Fruit fly (Drosophila melanogaster) whole organism, wandering third instar larva: ENCODE results near the gene CG31199.

Experiments used
- Abd-B ChIP-seq: fragments of >200 bp; optimal IDR thresholded peaks from 2 replicates; lab custom pipeline; 2017; ENCODE audit warnings: missing biosample characterization, missing genetic modification characterization
- CG32264 ChIP-seq: fragments of 200-800 bp; sonication (Bioruptor generic); optimal IDR thresholded peaks from 2 replicates; lab custom pipeline; 2016; ENCODE audit warnings: missing biosample characterization, missing genetic modification characterization
- CG9705 ChIP-seq: fragments of 200-800 bp; sonication (Bioruptor generic); optimal IDR thresholded peaks from 2 replicates; lab custom pipeline; 2018; ENCODE audit warnings: missing biosample characterization, mild to moderate bottlenecking, missing genetic modification characterization
- CrebA ChIP-seq: fragments of 200-800 bp; sonication (Bioruptor generic); optimal IDR thresholded peaks from 2 replicates; lab custom pipeline; 2016; ENCODE audit warnings: missing biosample characterization, mild to moderate bottlenecking, missing genetic modification characterization, borderline replicate concordance
- Dfd ChIP-seq: fragments of >200 bp; optimal IDR thresholded peaks from 2 replicates; lab custom pipeline; 2017; ENCODE audit warnings: missing biosample characterization, missing genetic modification characterization
- Dif ChIP-seq: fragments of 200-275, 200-300 bp; sonication (Bioruptor generic); optimal IDR thresholded peaks from 2 replicates; lab custom pipeline; 2018; ENCODE audit warnings: missing biosample characterization, missing genetic modification characterization; ENCODE audit not compliant: partially characterized antibody
- GATAd ChIP-seq: sonication (Bioruptor generic); optimal IDR thresholded peaks from 2 replicates; lab custom pipeline; 2016; ENCODE audit warnings: missing biosample characterization, missing genetic modification characterization
- HLH106 ChIP-seq: fragments of 200-800 bp; optimal IDR thresholded peaks from 3 replicates; lab custom pipeline; 2019; ENCODE audit warnings: missing biosample characterization, mild to moderate bottlenecking, missing genetic modification characterization, moderate library complexity
- Hnf4 ChIP-seq: fragments of 200-800 bp; sonication (Bioruptor generic); optimal IDR thresholded peaks from 2 replicates; lab custom pipeline; 2016; ENCODE audit warnings: missing biosample characterization, mild to moderate bottlenecking, missing genetic modification characterization
- Hr78 ChIP-seq: fragments of >200 bp; optimal IDR thresholded peaks from 2 replicates; lab custom pipeline; 2017; ENCODE audit warnings: missing biosample characterization, missing genetic modification characterization
- Hr83 ChIP-seq: fragments of 200-300 bp; sonication (Bioruptor generic); optimal IDR thresholded peaks from 2 replicates; lab custom pipeline; 2016; ENCODE audit warnings: missing biosample characterization, mild to moderate bottlenecking, missing genetic modification characterization, moderate library complexity; ENCODE audit not compliant: poor library complexity, severe bottlenecking
- Jra ChIP-seq: sonication (Bioruptor generic); optimal IDR thresholded peaks from 2 replicates; lab custom pipeline; 2016; ENCODE audit warnings: missing biosample characterization, missing genetic modification characterization
- Mio ChIP-seq: sonication (Bioruptor generic); optimal IDR thresholded peaks from 2 replicates; lab custom pipeline; 2016; ENCODE audit warnings: missing biosample characterization, missing genetic modification characterization
- Myc ChIP-seq: fragments of >200 bp; optimal IDR thresholded peaks from 2 replicates; lab custom pipeline; 2017
- N ChIP-seq: fragments of >200 bp; optimal IDR thresholded peaks from 2 replicates; lab custom pipeline; 2018; ENCODE audit warnings: missing biosample characterization, missing external identifiers, missing genetic modification characterization
- OdsH ChIP-seq: fragments of 200-800 bp; sonication (Bioruptor generic); optimal IDR thresholded peaks from 2 replicates; lab custom pipeline; 2016; ENCODE audit warnings: missing biosample characterization, mild to moderate bottlenecking, missing genetic modification characterization
- Rel ChIP-seq, 2 experiments: fragments of 200-800 bp; sonication (Bioruptor generic) in 1 of 2; optimal IDR thresholded peaks; 2 replicates in 1 of 2; 3 replicates in 1 of 2; lab custom pipeline; 2016 to 2019; ENCODE audit warnings: mild to moderate bottlenecking in 2 of 2, missing biosample characterization in 2 of 2, missing genetic modification characterization in 2 of 2, moderate library complexity in 1 of 2
- Sp1 ChIP-seq: fragments of 200-800 bp; sonication (Bioruptor generic); optimal IDR thresholded peaks from 3 replicates; lab custom pipeline; 2019; ENCODE audit warnings: missing biosample characterization, mild to moderate bottlenecking, missing genetic modification characterization, moderate library complexity
- Vsx2 ChIP-seq: fragments of 200-300, 225-300 bp; sonication (Bioruptor generic); optimal IDR thresholded peaks from 2 replicates; lab custom pipeline; 2018; ENCODE audit warnings: missing biosample characterization, missing genetic modification characterization; ENCODE audit not compliant: partially characterized antibody
- br ChIP-seq: fragments of 200-800 bp; sonication (Bioruptor generic); optimal IDR thresholded peaks from 2 replicates; lab custom pipeline; 2016; ENCODE audit warnings: missing biosample characterization, missing genetic modification characterization
- brk ChIP-seq: fragments of 200-800 bp; sonication (Bioruptor generic); optimal IDR thresholded peaks from 2 replicates; lab custom pipeline; 2016; ENCODE audit warnings: missing biosample characterization, mild to moderate bottlenecking, missing genetic modification characterization
- dl ChIP-seq, 2 experiments: fragments of 175-275, 200-275 bp in 1 of 2; fragments of 200-275 bp in 1 of 2; sonication (Bioruptor generic); optimal IDR thresholded peaks; lab custom pipeline; 2018; ENCODE audit warnings: mild to moderate bottlenecking in 2 of 2, missing biosample characterization in 2 of 2, missing genetic modification characterization in 2 of 2, moderate library complexity in 2 of 2; ENCODE audit not compliant: partially characterized antibody in 2 of 2, insufficient read depth in 1 of 2
- dmrt93B ChIP-seq: fragments of 200-800 bp; sonication (Bioruptor generic); optimal IDR thresholded peaks from 2 replicates; lab custom pipeline; 2018; ENCODE audit warnings: missing biosample characterization, mild to moderate bottlenecking, missing genetic modification characterization
- dsf ChIP-seq: sonication (Bioruptor generic); optimal IDR thresholded peaks from 2 replicates; lab custom pipeline; 2016; ENCODE audit warnings: missing biosample characterization, missing genetic modification characterization, borderline replicate concordance
- ey ChIP-seq: fragments of 200-800 bp; sonication (Bioruptor generic); optimal IDR thresholded peaks from 2 replicates; lab custom pipeline; 2016; ENCODE audit warnings: missing biosample characterization, missing genetic modification characterization
- foxo ChIP-seq, 2 experiments: fragments of 200-800 bp; sonication (Bioruptor generic); optimal IDR thresholded peaks; 2 replicates in 1 of 2; 3 replicates in 1 of 2; lab custom pipeline; 2016 to 2017; ENCODE audit warnings: missing biosample characterization in 2 of 2, missing genetic modification characterization in 2 of 2
- fru ChIP-seq: fragments of 200-800 bp; sonication (Bioruptor generic); optimal IDR thresholded peaks from 3 replicates; lab custom pipeline; 2016; ENCODE audit warnings: missing biosample characterization, mild to moderate bottlenecking, missing genetic modification characterization
- h ChIP-seq: fragments of 200-800 bp; sonication (Bioruptor generic); optimal IDR thresholded peaks from 3 replicates; lab custom pipeline; 2016; ENCODE audit warnings: missing biosample characterization, mild to moderate bottlenecking, missing genetic modification characterization
- jim ChIP-seq: fragments of 175-275, 200-325 bp; sonication (Bioruptor generic); optimal IDR thresholded peaks from 2 replicates; lab custom pipeline; 2016; ENCODE audit warnings: missing biosample characterization, mild to moderate bottlenecking, missing genetic modification characterization
- lola ChIP-seq: fragments of >200 bp; optimal IDR thresholded peaks from 2 replicates; lab custom pipeline; 2017; ENCODE audit warnings: missing biosample characterization, missing genetic modification characterization
- pan ChIP-seq: fragments of >200 bp; optimal IDR thresholded peaks from 2 replicates; lab custom pipeline; 2017
- psq ChIP-seq: fragments of 200-800 bp; sonication (Bioruptor generic); optimal IDR thresholded peaks from 3 replicates; lab custom pipeline; 2017; ENCODE audit warnings: missing biosample characterization, mild to moderate bottlenecking, missing genetic modification characterization, moderate library complexity
- rgr ChIP-seq: fragments of 200-800 bp; sonication (Bioruptor generic); optimal IDR thresholded peaks from 3 replicates; lab custom pipeline; 2016; ENCODE audit warnings: missing biosample characterization, mild to moderate bottlenecking, missing genetic modification characterization
- sage ChIP-seq: fragments of 200-800 bp; sonication (Bioruptor generic); optimal IDR thresholded peaks from 2 replicates; lab custom pipeline; 2016; ENCODE audit warnings: missing biosample characterization, mild to moderate bottlenecking, missing genetic modification characterization
- sv ChIP-seq: fragments of 200-800 bp; sonication (Bioruptor generic); optimal IDR thresholded peaks from 3 replicates; lab custom pipeline; 2016; ENCODE audit warnings: missing biosample characterization, missing genetic modification characterization
- tai ChIP-seq: sonication (Bioruptor generic); optimal IDR thresholded peaks from 2 replicates; lab custom pipeline; 2016; ENCODE audit warnings: missing biosample characterization, missing genetic modification characterization
- usp ChIP-seq: fragments of >200 bp; optimal IDR thresholded peaks from 2 replicates; lab custom pipeline; 2017; ENCODE audit warnings: missing biosample characterization, missing genetic modification characterization
- woc ChIP-seq: sonication (Bioruptor generic); optimal IDR thresholded peaks from 2 replicates; lab custom pipeline; 2016; ENCODE audit warnings: missing biosample characterization, mild to moderate bottlenecking, missing genetic modification characterization

Gene CG31199

DNA sequence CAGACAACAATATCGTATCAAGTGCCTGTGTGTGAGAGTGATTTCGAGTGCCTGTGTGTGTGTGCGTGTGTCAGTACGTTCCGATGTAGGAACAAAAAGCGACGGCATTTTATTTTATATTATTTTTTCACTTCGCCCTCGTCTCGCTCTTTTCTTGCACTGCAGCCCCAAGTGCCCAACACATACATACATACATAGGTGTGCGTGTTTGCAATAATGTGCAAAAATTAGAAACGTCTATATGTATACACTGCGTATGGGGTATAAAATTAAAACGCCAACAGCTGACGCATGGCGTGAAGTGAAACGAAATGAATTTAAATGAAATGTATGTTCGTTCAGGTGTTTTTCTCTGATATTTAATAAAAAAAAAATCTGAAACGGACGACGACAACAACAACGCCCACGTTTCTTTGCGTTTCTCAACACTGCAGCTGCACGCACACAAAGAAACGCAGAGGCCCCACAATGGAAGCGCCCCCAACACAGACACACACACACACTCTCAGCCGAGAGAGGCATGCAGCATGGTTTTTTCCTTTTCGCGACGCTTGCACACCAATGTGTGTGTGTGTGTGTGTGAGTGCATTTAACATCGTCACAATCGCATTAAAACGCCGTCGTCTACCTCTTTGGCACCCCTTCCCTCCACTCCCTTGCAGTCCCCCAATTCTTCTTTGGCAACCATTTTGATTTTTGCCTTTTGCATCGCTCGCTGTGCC, 40.2 kb upstream of the CG31199 start:
- TF ChIP-seq Mio, result no peak
- peak; percentile 52 for TF ChIP-seq br
- peak; percentile 93 for TF ChIP-seq psq (GFP tag; lab: Kevin White, UChicago)
- TF ChIP-seq sage (GFP tag; lab: Kevin White, UChicago), result peak; percentile 43
- TF ChIP-seq Hr83 (GFP tag; lab: Kevin White, UChicago), result peak; percentile 81
- no peak for TF ChIP-seq Myc
- peak; percentile 56 for TF ChIP-seq Hnf4 (GFP tag; lab: Kevin White, UChicago)
- no peak for TF ChIP-seq Dfd (GFP tag; lab: Kevin White, UChicago)
- peak; percentile 27 for TF ChIP-seq GATAd (GFP tag; lab: Kevin White, UChicago)
- no peak for TF ChIP-seq dmrt93B (GFP tag; lab: Kevin White, UChicago)
- TF ChIP-seq sv, result no peak
- TF ChIP-seq Jra (GFP tag; lab: Kevin White, UChicago), result peak; percentile 44
- peak; percentile 5 to 73 for TF ChIP-seq foxo (GFP tag; optimal IDR thresholded peaks at IDR 0.05; lab: Kevin White, UChicago)
- TF ChIP-seq pan (lab: Kevin White, UChicago), result no peak
- peak; percentile 15 for TF ChIP-seq Vsx2 (GFP tag; lab: Kevin White, UChicago)
- no peak for TF ChIP-seq usp (GFP tag; lab: Kevin White, UChicago)
- peak; percentile 65 for TF ChIP-seq fru (GFP tag; lab: Kevin White, UChicago)
- TF ChIP-seq brk, result no peak
- TF ChIP-seq CG9705 (GFP tag; lab: Kevin White, UChicago), result no peak
- TF ChIP-seq Sp1 (GFP tag; lab: Kevin White, UChicago), result peak; percentile 52
- peak in 1 of 2 experiments; percentile 35 for TF ChIP-seq dl (GFP tag; optimal IDR thresholded peaks at IDR 0.05; lab: Kevin White, UChicago; ENCODE audit: insufficient read depth in 1 of 2, partially characterized antibody in 2 of 2)
- TF ChIP-seq HLH106 (tag; lab: Kevin White, UChicago), result no peak
- TF ChIP-seq ey (GFP tag; lab: Kevin White, UChicago), result peak; percentile 32
- peak; percentile 68 for TF ChIP-seq Dif (GFP tag; lab: Kevin White, UChicago)
- peak; percentile 8 for TF ChIP-seq woc (GFP tag; lab: Kevin White, UChicago)
- TF ChIP-seq rgr (GFP tag; lab: Kevin White, UChicago), result peak; percentile 65
- peak; percentile 24 for TF ChIP-seq Rel (GFP tag; optimal IDR thresholded peaks at IDR 0.05; lab: Kevin White, UChicago)
- peak; percentile 72 for TF ChIP-seq Rel (tag; optimal IDR thresholded peaks at IDR 0.05; lab: Kevin White, UChicago)
- TF ChIP-seq lola (GFP tag; lab: Kevin White, UChicago), result no peak
- peak; percentile 65 for TF ChIP-seq Hr78 (GFP tag; lab: Kevin White, UChicago)
- TF ChIP-seq dsf (GFP tag; lab: Kevin White, UChicago), result no peak
- TF ChIP-seq CrebA (GFP tag; lab: Kevin White, UChicago), result peak; percentile 77
- peak; percentile 27 for TF ChIP-seq CG32264 (GFP tag; lab: Kevin White, UChicago)
- peak; percentile 67 for TF ChIP-seq h (GFP tag; lab: Kevin White, UChicago)
- peak; percentile 86 for TF ChIP-seq N (GFP tag; lab: Kevin White, UChicago)
- peak; percentile 53 for TF ChIP-seq OdsH
- peak; percentile 72 for TF ChIP-seq Abd-B (GFP tag; lab: Kevin White, UChicago)
- TF ChIP-seq tai, result peak; percentile 20
- peak; percentile 43 for TF ChIP-seq jim (GFP tag; lab: Kevin White, UChicago)

DNA sequence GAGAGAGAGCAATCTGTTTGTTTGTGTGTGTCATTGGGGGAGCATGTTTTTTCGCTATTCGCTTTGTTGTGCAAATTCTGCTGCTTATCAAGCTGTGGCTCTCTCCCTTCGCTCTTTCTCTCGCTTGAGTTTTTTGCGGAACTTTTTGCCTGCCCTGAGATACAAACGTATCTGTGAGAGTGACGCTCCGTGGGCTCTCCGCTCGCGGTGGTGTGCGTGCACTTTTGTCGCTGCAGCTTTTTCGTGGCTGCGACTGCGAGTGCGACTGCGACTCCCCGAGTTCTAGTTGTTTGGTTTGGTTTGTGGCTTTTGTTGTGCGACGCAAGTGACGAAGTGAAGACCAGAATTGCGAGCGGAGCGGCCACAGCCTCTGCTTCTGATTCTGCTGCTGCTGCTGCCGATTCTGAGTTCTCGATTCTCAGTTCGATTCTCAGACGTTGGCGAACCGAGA, 39.0 kb upstream of the CG31199 start:
- no peak for TF ChIP-seq lola (GFP tag; lab: Kevin White, UChicago)
- no peak for TF ChIP-seq Hr78 (GFP tag; lab: Kevin White, UChicago)
- peak; percentile 19 for TF ChIP-seq rgr (GFP tag; lab: Kevin White, UChicago)
- no peak for TF ChIP-seq jim (GFP tag; lab: Kevin White, UChicago)
- TF ChIP-seq sage (GFP tag; lab: Kevin White, UChicago), result peak; percentile 84
- TF ChIP-seq fru (GFP tag; lab: Kevin White, UChicago), result no peak
- no peak for TF ChIP-seq sv
- TF ChIP-seq dl (GFP tag; optimal IDR thresholded peaks at IDR 0.05; lab: Kevin White, UChicago; ENCODE audit: insufficient read depth in 1 of 2, partially characterized antibody in 2 of 2), result peak; percentile 84 to 88
- no peak for TF ChIP-seq CG9705 (GFP tag; lab: Kevin White, UChicago)
- peak; percentile 95 for TF ChIP-seq Dif (GFP tag; lab: Kevin White, UChicago)
- TF ChIP-seq dmrt93B (GFP tag; lab: Kevin White, UChicago), result no peak
- TF ChIP-seq ey (GFP tag; lab: Kevin White, UChicago), result no peak
- peak; percentile 25 for TF ChIP-seq N (GFP tag; lab: Kevin White, UChicago)
- peak in 1 of 2 experiments; percentile 89 for TF ChIP-seq foxo (GFP tag; optimal IDR thresholded peaks at IDR 0.05; lab: Kevin White, UChicago)
- peak; percentile 92 for TF ChIP-seq CrebA (GFP tag; lab: Kevin White, UChicago)
- TF ChIP-seq Mio, result no peak
- TF ChIP-seq Hnf4 (GFP tag; lab: Kevin White, UChicago), result no peak
- peak; percentile 61 for TF ChIP-seq CG32264 (GFP tag; lab: Kevin White, UChicago)
- TF ChIP-seq HLH106 (tag; lab: Kevin White, UChicago), result peak; percentile 3
- no peak for TF ChIP-seq woc (GFP tag; lab: Kevin White, UChicago)
- TF ChIP-seq h (GFP tag; lab: Kevin White, UChicago), result peak; percentile 51
- no peak for TF ChIP-seq dsf (GFP tag; lab: Kevin White, UChicago)
- peak; percentile 79 for TF ChIP-seq psq (GFP tag; lab: Kevin White, UChicago)
- TF ChIP-seq Hr83 (GFP tag; lab: Kevin White, UChicago), result peak; percentile 1
- TF ChIP-seq OdsH, result no peak
- no peak for TF ChIP-seq tai
- TF ChIP-seq Myc, result no peak
- TF ChIP-seq Sp1 (GFP tag; lab: Kevin White, UChicago), result peak; percentile 36
- no peak for TF ChIP-seq Abd-B (GFP tag; lab: Kevin White, UChicago)
- peak; percentile 85 for TF ChIP-seq Vsx2 (GFP tag; lab: Kevin White, UChicago)
- TF ChIP-seq usp (GFP tag; lab: Kevin White, UChicago), result no peak
- no peak for TF ChIP-seq pan (lab: Kevin White, UChicago)
- no peak for TF ChIP-seq Dfd (GFP tag; lab: Kevin White, UChicago)
- peak; percentile 76 for TF ChIP-seq brk
- TF ChIP-seq br, result peak; percentile 43
- TF ChIP-seq GATAd (GFP tag; lab: Kevin White, UChicago), result no peak
- TF ChIP-seq Jra (GFP tag; lab: Kevin White, UChicago), result peak; percentile 47
- TF ChIP-seq Rel (GFP tag; optimal IDR thresholded peaks at IDR 0.05; lab: Kevin White, UChicago), result peak; percentile 94
- TF ChIP-seq Rel (tag; optimal IDR thresholded peaks at IDR 0.05; lab: Kevin White, UChicago), result peak; percentile 65
